Worm (Caenorhabditis elegans) whole organism, young adult: ENCODE results near the gene kcc-2.

Source experiments
- B0035.1 ChIP-seq: sonication (generic microtip); optimal IDR thresholded peaks from 2 replicates; lab custom pipeline; 2016; ENCODE audit warnings: missing genetic modification characterization, mild to moderate bottlenecking, missing compliant biosample characterization, missing genotype, missing genetic modification reagents
- B0261.1 ChIP-seq: sonication (generic microtip); optimal IDR thresholded peaks from 2 replicates; lab custom pipeline; 2016; ENCODE audit warnings: mild to moderate bottlenecking, missing genetic modification characterization, moderate library complexity, missing compliant biosample characterization
- D2030.7 ChIP-seq: fragments of 200-800 bp; sonication (Bioruptor generic); IDR thresholded peaks from 2 replicates; pipeline ENCODE4 v1.3.6; 2022; ENCODE audit warnings: missing genetic modification reagents, missing genetic modification characterization, missing compliant biosample characterization
- F33H1.4 ChIP-seq: fragments of 200-800 bp; sonication (Bioruptor generic); IDR thresholded peaks from 2 replicates; pipeline ENCODE4 v1.3.6; 2022; ENCODE audit warnings: missing genetic modification reagents, missing genetic modification characterization, missing compliant biosample characterization
- F57C9.4 ChIP-seq: sonication (generic microtip); optimal IDR thresholded peaks from 2 replicates; lab custom pipeline; 2017; ENCODE audit warnings: mild to moderate bottlenecking, missing genetic modification characterization, missing compliant biosample characterization
- T07F8.4 ChIP-seq: sonication (generic microtip); optimal IDR thresholded peaks from 2 replicates; lab custom pipeline; 2016; ENCODE audit warnings: mild to moderate bottlenecking, missing genetic modification characterization, moderate library complexity, missing compliant biosample characterization
- aptf-2 ChIP-seq: fragments of 200-800 bp; sonication (Bioruptor generic); conservative IDR thresholded peaks from 2 replicates; pipeline ENCODE4 v1.3.6; 2022; ENCODE audit warnings: missing genetic modification reagents, missing genetic modification characterization, missing compliant biosample characterization
- atf-7 ChIP-seq: sonication (generic microtip); optimal IDR thresholded peaks from 2 replicates; lab custom pipeline; 2017; ENCODE audit warnings: mild to moderate bottlenecking, missing genetic modification characterization, missing compliant biosample characterization
- attf-6 ChIP-seq: fragments of 200-800 bp; sonication (Bioruptor generic); IDR thresholded peaks from 2 replicates; pipeline ENCODE4 v1.3.6; 2022; ENCODE audit warnings: missing genetic modification reagents, missing genetic modification characterization, missing compliant biosample characterization
- bed-1 ChIP-seq: fragments of 200-800 bp; sonication (Bioruptor generic); IDR thresholded peaks from 2 replicates; pipeline ENCODE4 v1.3.6; 2022; ENCODE audit warnings: missing genetic modification reagents, missing genetic modification characterization, missing compliant biosample characterization
- bed-2 ChIP-seq: fragments of 200-800 bp; sonication (Bioruptor generic); IDR thresholded peaks from 2 replicates; pipeline ENCODE4 v1.3.6; 2022; ENCODE audit warnings: missing genetic modification reagents, missing genetic modification characterization, missing compliant biosample characterization
- ccch-3 ChIP-seq: fragments of 200-800 bp; sonication (Bioruptor generic); optimal IDR thresholded peaks from 2 replicates; lab custom pipeline; 2018; ENCODE audit warnings: mild to moderate bottlenecking, missing genetic modification characterization, missing compliant biosample characterization
- cebp-2 ChIP-seq: fragments of 200-800 bp; sonication (Bioruptor generic); IDR thresholded peaks from 2 replicates; pipeline ENCODE4 v1.3.6; 2022; ENCODE audit warnings: missing genetic modification characterization, missing compliant biosample characterization
- chd-7 ChIP-seq: sonication (generic microtip); optimal IDR thresholded peaks from 2 replicates; lab custom pipeline; 2016; ENCODE audit warnings: mild to moderate bottlenecking, missing genetic modification characterization, moderate library complexity, missing compliant biosample characterization
- dox-1 ChIP-seq: fragments of 200-800 bp; sonication (Bioruptor generic); IDR thresholded peaks from 2 replicates; pipeline ENCODE4 v1.3.6; 2022; ENCODE audit warnings: missing genetic modification reagents, missing genetic modification characterization, missing compliant biosample characterization
- dpff-1 ChIP-seq: sonication (generic microtip); optimal IDR thresholded peaks from 2 replicates; lab custom pipeline; 2017; ENCODE audit warnings: mild to moderate bottlenecking, missing genetic modification characterization, missing compliant biosample characterization
- egl-18 ChIP-seq: fragments of 200-800 bp; sonication (Bioruptor generic); IDR thresholded peaks from 2 replicates; pipeline ENCODE4 v1.3.6; 2022; ENCODE audit warnings: missing genetic modification reagents, missing genetic modification characterization, missing compliant biosample characterization
- egl-44 ChIP-seq: fragments of 200-800 bp; sonication (Bioruptor generic); IDR thresholded peaks from 2 replicates; pipeline ENCODE4 v1.3.6; 2022; ENCODE audit warnings: missing genetic modification reagents, missing genetic modification characterization, missing compliant biosample characterization
- hlh-26 ChIP-seq: fragments of 200-800 bp; sonication (Bioruptor generic); conservative IDR thresholded peaks from 2 replicates; pipeline ENCODE4 v1.3.6; 2022; ENCODE audit warnings: missing genetic modification reagents, missing genetic modification characterization, missing compliant biosample characterization
- madf-3 ChIP-seq: fragments of 200-800 bp; sonication (Bioruptor generic); IDR thresholded peaks from 2 replicates; pipeline ENCODE4 v1.3.6; 2022; ENCODE audit warnings: missing genetic modification reagents, missing genetic modification characterization, missing compliant biosample characterization
- madf-8 ChIP-seq: fragments of 200-800 bp; sonication (Bioruptor generic); conservative IDR thresholded peaks from 2 replicates; pipeline ENCODE4 v1.3.6; 2022; ENCODE audit warnings: missing genetic modification reagents, missing genetic modification characterization, missing compliant biosample characterization
- mxl-1 ChIP-seq: sonication (generic microtip); optimal IDR thresholded peaks from 2 replicates; lab custom pipeline; 2016; ENCODE audit warnings: missing genetic modification characterization, missing compliant biosample characterization
- nfya-2 ChIP-seq: fragments of 200-800 bp; sonication (Bioruptor generic); IDR thresholded peaks from 2 replicates; pipeline ENCODE4 v1.3.6; 2022; ENCODE audit warnings: missing genetic modification reagents, missing genetic modification characterization, missing compliant biosample characterization
- nfyb-1 ChIP-seq: fragments of 200-800 bp; sonication (Bioruptor generic); IDR thresholded peaks from 2 replicates; pipeline ENCODE4 v1.3.6; 2022; ENCODE audit warnings: missing genetic modification reagents, missing genetic modification characterization, missing compliant biosample characterization
- nhr-90 ChIP-seq: sonication (generic microtip); optimal IDR thresholded peaks from 2 replicates; lab custom pipeline; 2016; ENCODE audit warnings: missing genotype, mild to moderate bottlenecking, missing genetic modification characterization, missing compliant biosample characterization
- pbrm-1 ChIP-seq: fragments of 200-800 bp; sonication (Bioruptor generic); IDR thresholded peaks from 2 replicates; pipeline ENCODE4 v1.3.6; 2022; ENCODE audit warnings: missing genetic modification reagents, missing genetic modification characterization, missing compliant biosample characterization
- rec-8 ChIP-seq, 2 experiments: sonication (generic microtip); optimal IDR thresholded peaks; 2 replicates each; lab custom pipeline; 2016; ENCODE audit warnings: mild to moderate bottlenecking in 2 of 2, missing genetic modification characterization in 2 of 2, missing genetic modification reagents in 2 of 2, missing genotype in 2 of 2, missing biosample characterization in 1 of 2, missing compliant biosample characterization in 1 of 2, moderate library complexity in 1 of 2
- repo-1 ChIP-seq: sonication (generic microtip); optimal IDR thresholded peaks from 2 replicates; lab custom pipeline; 2017; ENCODE audit warnings: mild to moderate bottlenecking, missing genetic modification characterization, missing compliant biosample characterization
- snpc-4 ChIP-seq, 5 experiments: fragments of 150-350 bp in 1 of 5; sonication (generic microtip) in 4 of 5; optimal IDR thresholded peaks; 2 replicates each; lab custom pipeline; 2014 to 2018; ENCODE audit warnings: missing genetic modification characterization in 5 of 5, missing biosample characterization in 3 of 5, antibody characterized with exemption in 2 of 5, mild to moderate bottlenecking in 2 of 5, missing compliant biosample characterization in 2 of 5, missing genotype in 2 of 5, moderate library complexity in 2 of 5, missing genetic modification reagents in 1 of 5
- unc-130 ChIP-seq: sonication (generic microtip); optimal IDR thresholded peaks from 2 replicates; lab custom pipeline; 2016; ENCODE audit warnings: missing genetic modification reagents, missing genetic modification characterization, missing compliant biosample characterization
- unc-62 ChIP-seq: fragments of 150-350 bp; optimal IDR thresholded peaks from 2 replicates; lab custom pipeline; 2014; ENCODE audit warnings: missing biosample characterization, missing genetic modification reagents, missing genetic modification characterization
- zfh-2 ChIP-seq: fragments of 200-800 bp; sonication (Bioruptor generic); conservative IDR thresholded peaks from 2 replicates; pipeline ENCODE4 v1.3.6; 2022; ENCODE audit warnings: missing genetic modification reagents, missing genetic modification characterization, missing compliant biosample characterization
- ztf-18 ChIP-seq: sonication (generic microtip); optimal IDR thresholded peaks from 2 replicates; lab custom pipeline; 2016; ENCODE audit warnings: missing genotype, mild to moderate bottlenecking, missing genetic modification characterization, missing compliant biosample characterization
- ztf-25 ChIP-seq: fragments of 200-800 bp; sonication (Bioruptor generic); IDR thresholded peaks from 2 replicates; pipeline ENCODE4 v1.3.6; 2022; ENCODE audit warnings: missing genetic modification reagents, missing genetic modification characterization, missing compliant biosample characterization
- ztf-26 ChIP-seq: sonication (generic microtip); optimal IDR thresholded peaks from 2 replicates; lab custom pipeline; 2017; ENCODE audit warnings: missing genetic modification characterization, missing compliant biosample characterization
- ztf-28 ChIP-seq: fragments of 200-800 bp; sonication (Bioruptor generic); IDR thresholded peaks from 2 replicates; pipeline ENCODE4 v1.3.6; 2022; ENCODE audit warnings: missing genetic modification reagents, missing genetic modification characterization, missing compliant biosample characterization
- ztf-6 ChIP-seq: fragments of 200-800 bp; sonication (Bioruptor generic); IDR thresholded peaks from 2 replicates; pipeline ENCODE4 v1.3.6; 2022; ENCODE audit warnings: missing genetic modification reagents, missing genetic modification characterization, missing compliant biosample characterization

The kcc-2 gene

DNA sequence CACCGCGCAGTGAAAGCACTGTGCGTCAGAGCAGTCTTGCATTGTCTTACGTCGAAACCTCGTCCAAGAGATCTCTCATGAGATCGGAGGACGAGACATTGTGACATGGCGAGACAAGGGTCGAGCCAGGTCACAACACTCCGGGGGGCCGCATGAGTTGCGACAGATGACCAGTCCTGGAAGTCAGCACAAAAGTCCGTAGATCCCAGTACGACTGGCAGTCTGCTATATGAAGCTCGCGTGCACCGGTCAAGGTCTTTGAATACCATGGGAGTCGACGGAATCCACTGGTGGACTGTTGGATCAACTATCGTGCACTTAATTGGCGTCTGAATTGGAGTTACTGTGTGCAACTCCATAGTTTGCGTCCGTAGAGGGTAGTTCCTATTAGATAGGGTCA lies 35.1 kb upstream of the kcc-2 start (continued):
- TF ChIP-seq ztf-26 (tag; lab: Kevin White, UChicago), result no peak
- 0 out of 2 replicates have a peak, but pooled peaks have one; percentile 49 for TF ChIP-seq egl-18
- TF ChIP-seq T07F8.4 (tag; lab: Kevin White, UChicago), result no peak
- no peak for TF ChIP-seq rec-8 (tag; optimal IDR thresholded peaks at IDR 0.05; lab: Kevin White, UChicago)
- TF ChIP-seq, all 124 proteins: peak for 11

DNA sequence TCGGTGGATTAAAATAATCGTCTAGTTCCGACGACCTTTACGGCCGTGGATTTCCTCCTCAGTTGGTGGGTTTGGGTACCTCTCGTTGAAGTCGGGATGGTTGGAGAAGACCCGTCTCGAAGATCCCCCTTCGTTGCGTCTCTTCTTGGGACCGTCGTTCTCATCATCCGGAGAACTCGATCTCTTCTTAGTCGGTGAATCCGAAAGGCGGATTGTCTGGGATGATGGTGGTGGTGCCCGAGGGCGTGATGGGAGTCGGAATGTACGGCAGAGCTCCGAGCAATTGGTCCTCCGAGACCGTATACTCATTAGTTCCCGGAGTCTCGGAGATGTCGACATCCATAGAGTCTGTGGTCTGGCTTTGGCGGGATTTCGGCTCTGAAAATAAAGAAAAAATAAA lies 30.5 kb upstream of the kcc-2 start:
- TF ChIP-seq ztf-25, result 0 out of 2 replicates have a peak, but pooled peaks have one; percentile 40
- TF ChIP-seq zfh-2 (GFP tag; lab: Robert Waterston, UW), result peak; percentile 76
- TF ChIP-seq madf-3 (GFP tag; lab: Robert Waterston, UW), result no peak
- TF ChIP-seq ztf-28 (GFP tag; lab: Robert Waterston, UW), result 0 out of 2 replicates have a peak, but pooled peaks have one; percentile 25

DNA sequence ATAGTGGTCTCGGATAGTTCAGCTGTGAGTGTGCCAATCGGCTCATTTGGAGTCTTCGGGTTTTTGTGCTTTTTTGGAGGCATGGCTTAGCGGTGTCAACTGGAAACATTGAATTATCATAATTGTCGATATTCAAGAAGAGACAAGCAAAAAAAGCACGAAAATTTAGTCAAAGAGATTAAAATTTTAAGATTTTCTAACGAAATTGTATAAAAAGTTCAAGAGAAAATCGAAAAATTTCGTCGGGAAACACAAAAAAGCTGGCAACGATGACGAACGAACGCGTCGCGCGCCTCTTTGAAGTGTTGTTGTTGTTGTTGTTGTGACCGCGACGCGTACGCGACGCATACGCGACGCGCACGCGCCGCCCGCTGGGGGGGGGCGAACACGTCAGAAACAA lies 29.2 kb upstream of the kcc-2 start, which contains the start of gene C46G7.5:
C46G7.5 (minus strand) TSS at position 101 of the 400 bp plus-strand sequence.
- TF ChIP-seq F57C9.4 (tag; lab: Kevin White, UChicago) (no peak), ztf-18 (tag; lab: Kevin White, UChicago) (no peak), bed-2 (no peak), egl-18 (no peak), nfya-2 (GFP tag; lab: Robert Waterston, UW) (no peak), madf-3 (GFP tag; lab: Robert Waterston, UW) (peak; percentile 84; the same call in 1 of the 2 replicates)
- TF ChIP-seq, all 124 proteins: peak for 1

DNA sequence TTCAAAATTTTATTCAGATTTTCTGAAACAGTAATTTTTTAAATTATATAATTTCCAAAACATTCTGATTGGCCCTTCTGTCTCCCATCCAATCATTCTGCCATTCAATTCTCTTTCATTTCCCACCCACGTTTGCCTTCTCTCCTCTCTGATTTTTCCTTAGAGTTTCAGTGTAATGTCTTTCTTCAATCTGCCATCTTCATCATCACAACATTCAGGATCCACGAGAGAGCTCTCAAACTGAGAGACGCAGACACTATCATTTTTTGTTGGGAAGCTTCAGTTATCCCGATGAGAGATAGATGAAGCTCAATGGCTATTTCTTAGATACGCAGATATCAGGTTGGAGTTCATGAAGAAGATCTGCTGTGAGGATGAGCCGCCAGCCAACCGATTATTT lies 26.9 kb upstream of the kcc-2 start:
- no peak for TF ChIP-seq repo-1 (tag; lab: Kevin White, UChicago)
- no peak for TF ChIP-seq madf-8 (GFP tag; lab: Robert Waterston, UW)
- no peak for TF ChIP-seq ztf-18 (tag; lab: Kevin White, UChicago)
- TF ChIP-seq F33H1.4 (GFP tag; lab: Robert Waterston, UW), result no peak
- TF ChIP-seq egl-44 (GFP tag; lab: Robert Waterston, UW), result no peak
- no peak for TF ChIP-seq B0035.1 (tag; lab: Kevin White, UChicago)
- no peak for TF ChIP-seq atf-7 (tag; lab: Kevin White, UChicago)
- TF ChIP-seq dox-1 (GFP tag; lab: Robert Waterston, UW), result no peak
- no peak for TF ChIP-seq ccch-3 (GFP tag; lab: Kevin White, UChicago)
- TF ChIP-seq mxl-1, result no peak
- TF ChIP-seq unc-62 (GFP tag; lab: Kevin White, UChicago), result no peak
- TF ChIP-seq dpff-1, result no peak
- no peak for TF ChIP-seq aptf-2 (GFP tag; lab: Robert Waterston, UW)

DNA sequence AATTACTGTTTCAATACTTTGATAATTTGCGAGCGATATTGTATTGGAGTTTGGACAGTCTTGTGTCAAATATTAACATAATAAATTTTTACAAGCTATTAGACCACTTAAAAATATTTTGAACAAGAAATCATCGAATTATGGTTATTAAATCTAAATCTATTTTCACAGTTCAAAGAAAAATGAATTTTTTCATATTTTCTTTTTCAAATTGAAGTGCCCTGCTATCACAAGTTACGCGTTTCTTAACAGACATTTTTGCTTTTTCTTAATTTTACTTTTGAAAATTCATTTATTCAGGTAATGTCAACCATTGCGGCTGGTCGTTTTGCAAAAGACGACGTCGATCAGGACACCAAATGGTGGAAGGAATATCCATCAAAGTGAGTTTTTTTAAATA lies 25.9 kb upstream of the kcc-2 start, which contains the start of gene C46G7.2:
C46G7.2 (plus strand) TSS at position 301 of the 400 bp plus-strand sequence.
- TF ChIP-seq B0261.1 (tag; lab: Kevin White, UChicago), result no peak
- TF ChIP-seq pbrm-1 (GFP tag; lab: Robert Waterston, UW), result no peak
- no peak for TF ChIP-seq snpc-4 (GFP tag; optimal IDR thresholded peaks at IDR 0.05; lab: Kevin White, UChicago)
- no peak for TF ChIP-seq snpc-4 (tag; optimal IDR thresholded peaks at IDR 0.05; lab: Kevin White, UChicago)
- no peak for TF ChIP-seq nfyb-1 (GFP tag; lab: Robert Waterston, UW)
- TF ChIP-seq dox-1 (GFP tag; lab: Robert Waterston, UW), result no peak
- TF ChIP-seq unc-130 (GFP tag; lab: Kevin White, UChicago), result no peak
- TF ChIP-seq cebp-2 (GFP tag; lab: Robert Waterston, UW), result no peak
- no peak for TF ChIP-seq D2030.7 (GFP tag; lab: Robert Waterston, UW)
- TF ChIP-seq chd-7, result no peak
- TF ChIP-seq attf-6 (GFP tag; lab: Robert Waterston, UW), result no peak
- no peak for TF ChIP-seq hlh-26 (GFP tag; lab: Robert Waterston, UW)
- no peak for TF ChIP-seq bed-1 (GFP tag; lab: Robert Waterston, UW)
- no peak for TF ChIP-seq nhr-90 (tag; lab: Kevin White, UChicago)
- TF ChIP-seq ztf-26 (tag; lab: Kevin White, UChicago), result no peak
- TF ChIP-seq ztf-6 (GFP tag; lab: Robert Waterston, UW), result no peak
- no peak for TF ChIP-seq aptf-2 (GFP tag; lab: Robert Waterston, UW)
- TF ChIP-seq, all 124 proteins: peak for 0
